Worm (Caenorhabditis elegans) whole organism, mixed stage, embryonic: ENCODE data around the gene srw-60.

Source experiments
- blmp-1 ChIP-seq: fragments of 150-350 bp; optimal IDR thresholded peaks from 2 replicates; lab custom pipeline; 2014; ENCODE audit warnings: missing biosample characterization, missing genetic modification characterization
- elt-3 ChIP-seq: fragments of 150-350 bp; optimal IDR thresholded peaks from 2 replicates; lab custom pipeline; 2014; ENCODE audit warnings: missing biosample characterization, missing genetic modification characterization
- lin-13 ChIP-seq: fragments of 150-350 bp; optimal IDR thresholded peaks from 2 replicates; lab custom pipeline; 2014; ENCODE audit warnings: missing biosample characterization, missing genetic modification characterization
- nhr-12 ChIP-seq: fragments of 150-350 bp; optimal IDR thresholded peaks from 2 replicates; lab custom pipeline; 2014; ENCODE audit warnings: missing biosample characterization, missing genetic modification characterization
- nhr-237 ChIP-seq: fragments of 150-350 bp; optimal IDR thresholded peaks from 2 replicates; lab custom pipeline; 2014; ENCODE audit warnings: missing biosample characterization, missing genetic modification characterization
- nhr-28 ChIP-seq: fragments of 150-350 bp; optimal IDR thresholded peaks from 2 replicates; lab custom pipeline; 2014; ENCODE audit warnings: missing biosample characterization, missing genetic modification characterization
- nhr-76 ChIP-seq: sonication (generic microtip); optimal IDR thresholded peaks from 2 replicates; lab custom pipeline; 2017; ENCODE audit warnings: missing biosample characterization, missing genetic modification characterization
- sptf-1 ChIP-seq: sonication (generic microtip); optimal IDR thresholded peaks from 2 replicates; lab custom pipeline; 2017; ENCODE audit warnings: mild to moderate bottlenecking, missing genetic modification characterization, moderate library complexity, missing compliant biosample characterization
- ztf-11 ChIP-seq: fragments of 150-350 bp; optimal IDR thresholded peaks from 2 replicates; lab custom pipeline; 2014; ENCODE audit warnings: missing biosample characterization, missing genetic modification characterization

DNA sequence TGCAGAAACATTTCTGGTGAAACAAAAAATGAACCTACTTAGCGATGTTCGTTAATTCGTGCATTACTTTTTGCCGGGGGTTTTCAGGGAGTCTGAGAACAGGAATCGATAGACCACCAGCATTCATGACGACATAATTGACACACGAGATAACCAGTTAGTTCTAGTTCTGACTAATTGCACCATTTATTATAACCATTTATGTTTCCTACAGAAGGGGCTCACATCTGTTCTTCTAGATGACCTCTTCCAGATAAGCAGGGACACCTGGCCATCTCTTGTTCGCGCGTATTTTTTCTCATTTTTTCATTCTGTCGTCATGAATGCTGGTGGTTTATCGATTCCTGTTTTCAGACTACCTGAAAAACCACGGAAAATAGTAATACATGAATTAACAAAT lies 50.0 kb downstream of the srw-60 start, which contains the start of gene sdz-5:
- no peak for TF ChIP-seq elt-3 (tag; lab: Kevin White, UChicago)
- no peak for TF ChIP-seq sptf-1
- TF ChIP-seq blmp-1 (tag; lab: Kevin White, UChicago) = no peak
- TF ChIP-seq nhr-76 = no peak
- no peak for TF ChIP-seq nhr-12 (tag; lab: Kevin White, UChicago)
- TF ChIP-seq nhr-237 (tag; lab: Kevin White, UChicago) = no peak
- TF ChIP-seq ztf-11 (tag; lab: Kevin White, UChicago) = no peak
- no peak for TF ChIP-seq nhr-28 (tag; lab: Kevin White, UChicago)
- no peak for TF ChIP-seq lin-13 (tag; lab: Kevin White, UChicago)
